Fruit fly (Drosophila melanogaster) whole organism, embryonic: Measurements from ENCODE around the gene dpr20.

ENCODE experiments used
- Bdp1 ChIP-seq: fragments of 200-800 bp; sonication (Bioruptor generic); optimal IDR thresholded peaks from 3 replicates; lab custom pipeline; 2016; ENCODE audit warnings: missing biosample characterization, missing genetic modification characterization
- Bgb ChIP-seq: fragments of 200-800 bp; sonication (Bioruptor generic); IDR thresholded peaks from 2 replicates; pipeline ENCODE4 v1.3.6; 2022; ENCODE audit warnings: missing biosample characterization, missing genetic modification characterization; ENCODE audit not compliant: partially characterized antibody
- BtbVII ChIP-seq: fragments of 200-800 bp; sonication (Bioruptor generic); optimal IDR thresholded peaks from 3 replicates; lab custom pipeline; 2017; ENCODE audit warnings: missing biosample characterization, mild to moderate bottlenecking, missing genetic modification characterization
- CG10366 ChIP-seq: fragments of 200-800 bp; sonication (Bioruptor generic); IDR thresholded peaks from 2 replicates; pipeline ENCODE4 v1.3.6; 2022; ENCODE audit warnings: missing biosample characterization, missing genetic modification characterization
- CG13123 ChIP-seq: fragments of 200-800 bp; sonication (Bioruptor generic); optimal IDR thresholded peaks from 2 replicates; lab custom pipeline; 2016; ENCODE audit warnings: missing biosample characterization, missing genetic modification characterization
- CG14667 ChIP-seq: fragments of 200-800 bp; sonication (Bioruptor generic); IDR thresholded peaks from 2 replicates; pipeline ENCODE4 v1.3.6; 2022; ENCODE audit warnings: missing biosample characterization, missing genetic modification characterization
- CG1529 ChIP-seq: fragments of 200-800 bp; sonication (Bioruptor generic); optimal IDR thresholded peaks from 3 replicates; lab custom pipeline; 2018; ENCODE audit warnings: missing biosample characterization, missing genetic modification characterization
- CG15514 ChIP-seq: fragments of 200-800 bp; sonication (Bioruptor generic); optimal IDR thresholded peaks from 3 replicates; lab custom pipeline; 2017; ENCODE audit warnings: missing biosample characterization, missing genetic modification characterization, mild to moderate bottlenecking, moderate library complexity, missing genetic modification reagents
- CG18476 ChIP-seq: fragments of 200-800 bp; sonication (Bioruptor generic); optimal IDR thresholded peaks from 2 replicates; lab custom pipeline; 2016; ENCODE audit warnings: missing biosample characterization, mild to moderate bottlenecking, missing genetic modification characterization
- CG2116 ChIP-seq: fragments of 200-800 bp; sonication (Bioruptor generic); optimal IDR thresholded peaks from 3 replicates; lab custom pipeline; 2018; ENCODE audit warnings: missing biosample characterization, mild to moderate bottlenecking, missing genetic modification characterization
- CG2199 ChIP-seq: fragments of 200-800 bp; sonication (Bioruptor generic); IDR thresholded peaks from 3 replicates; pipeline ENCODE4 v1.3.6; 2022; ENCODE audit warnings: missing biosample characterization, missing genetic modification characterization
- CG2875 ChIP-seq: fragments of 200-800 bp; sonication (Bioruptor generic); optimal IDR thresholded peaks from 2 replicates; lab custom pipeline; 2017; ENCODE audit warnings: missing biosample characterization, mild to moderate bottlenecking, missing genetic modification characterization, missing genetic modification reagents
- CG33557 ChIP-seq: fragments of 200-800 bp; sonication (Bioruptor generic); optimal IDR thresholded peaks from 2 replicates; lab custom pipeline; 2019; ENCODE audit warnings: missing biosample characterization, mild to moderate bottlenecking, missing genetic modification characterization, moderate library complexity
- CG3726 ChIP-seq: fragments of 200-800 bp; sonication (Bioruptor generic); IDR thresholded peaks from 3 replicates; pipeline ENCODE4, ENCODE4 v1.3.6; 2022; ENCODE audit warnings: missing biosample characterization, missing genetic modification characterization
- CG4404 ChIP-seq: fragments of 200-800 bp; sonication (Bioruptor generic); IDR thresholded peaks from 2 replicates; pipeline ENCODE4 v1.3.6; 2022; ENCODE audit warnings: missing biosample characterization, missing genetic modification characterization
- CG4854 ChIP-seq: fragments of 200-800 bp; sonication (Bioruptor generic); optimal IDR thresholded peaks from 2 replicates; lab custom pipeline; 2016; ENCODE audit warnings: missing biosample characterization, missing genetic modification characterization, inconsistent platforms
- CG7963 ChIP-seq: fragments of 200-800 bp; sonication (Bioruptor generic); IDR thresholded peaks from 3 replicates; pipeline ENCODE4 v1.3.6; 2022; ENCODE audit warnings: missing biosample characterization, missing genetic modification characterization; ENCODE audit not compliant: partially characterized antibody
- CG8290 ChIP-seq, 3 experiments: fragments of 200-800 bp; sonication (Bioruptor generic); optimal IDR thresholded peaks; 2 replicates each; lab custom pipeline; 2016 to 2019; ENCODE audit warnings: missing biosample characterization in 3 of 3, missing genetic modification characterization in 3 of 3, mild to moderate bottlenecking in 2 of 3, moderate library complexity in 1 of 3
- Ets65A ChIP-seq: fragments of 200-800 bp; sonication (Bioruptor generic); peaks from one replicate; lab custom pipeline; 2016; ENCODE audit warnings: missing biosample characterization, missing genetic modification characterization
- Hand ChIP-seq: fragments of 200-800 bp; sonication (Bioruptor generic); optimal IDR thresholded peaks from 2 replicates; lab custom pipeline; 2017; ENCODE audit warnings: mild to moderate bottlenecking, missing biosample characterization, missing genetic modification reagents, missing genetic modification characterization
- Hmx ChIP-seq: fragments of 200-800 bp; sonication (Bioruptor generic); optimal IDR thresholded peaks from 2 replicates; lab custom pipeline; 2016; ENCODE audit warnings: missing biosample characterization, missing genetic modification characterization
- MBD-R2 ChIP-seq: fragments of 200-800 bp; sonication (Bioruptor generic); IDR thresholded peaks from 2 replicates; pipeline ENCODE4 v1.3.6; 2022; ENCODE audit warnings: missing biosample characterization, missing genetic modification characterization
- MTF-1 ChIP-seq: fragments of 200-800 bp; sonication (Bioruptor generic); optimal IDR thresholded peaks from 2 replicates; lab custom pipeline; 2018; ENCODE audit warnings: missing biosample characterization, mild to moderate bottlenecking, missing genetic modification characterization, borderline replicate concordance
- Max ChIP-seq: fragments of 200-800 bp; sonication (Bioruptor generic); optimal IDR thresholded peaks from 2 replicates; lab custom pipeline; 2016; ENCODE audit warnings: missing biosample characterization, mild to moderate bottlenecking, missing genetic modification characterization
- Mes4 ChIP-seq: fragments of 200-800 bp; sonication (Bioruptor generic); optimal IDR thresholded peaks from 2 replicates; lab custom pipeline; 2016; ENCODE audit warnings: missing biosample characterization, missing genetic modification characterization
- NC2β ChIP-seq: fragments of 200-800 bp; sonication (Bioruptor generic); optimal IDR thresholded peaks from 2 replicates; lab custom pipeline; 2016; ENCODE audit warnings: missing biosample characterization, missing genetic modification characterization
- Nf-YB ChIP-seq: fragments of 200-800 bp; sonication (Bioruptor generic); optimal IDR thresholded peaks from 3 replicates; lab custom pipeline; 2019; ENCODE audit warnings: missing biosample characterization, mild to moderate bottlenecking, missing genetic modification characterization, moderate library complexity
- Ptx1 ChIP-seq: fragments of 200-800 bp; sonication (Bioruptor generic); IDR thresholded peaks from 2 replicates; pipeline ENCODE4 v1.3.6; 2022; ENCODE audit warnings: missing biosample characterization, missing genetic modification characterization
- Sin3A ChIP-seq: fragments of >200 bp; optimal IDR thresholded peaks from 2 replicates; lab custom pipeline; 2018
- TFAM ChIP-seq: fragments of 200-800 bp; sonication (Bioruptor generic); optimal IDR thresholded peaks from 2 replicates; lab custom pipeline; 2017; ENCODE audit warnings: missing biosample characterization, missing genetic modification characterization, inconsistent platforms
- Xrp1 ChIP-seq: fragments of 200-800 bp; sonication (Bioruptor generic); IDR thresholded peaks from 2 replicates; pipeline ENCODE4 v1.3.6; 2022; ENCODE audit warnings: missing biosample characterization, missing genetic modification characterization
- abd-A ChIP-seq: fragments of 200-800 bp; sonication (Bioruptor generic); optimal IDR thresholded peaks from 3 replicates; lab custom pipeline; 2019; ENCODE audit warnings: missing biosample characterization, mild to moderate bottlenecking, missing genetic modification characterization, moderate library complexity
- ac ChIP-seq: fragments of 200-800 bp; sonication (Bioruptor generic); optimal IDR thresholded peaks from 3 replicates; lab custom pipeline; 2017; ENCODE audit warnings: missing biosample characterization, mild to moderate bottlenecking, missing genetic modification characterization
- ara ChIP-seq: fragments of 200-800 bp; sonication (Bioruptor generic); IDR thresholded peaks from 2 replicates; pipeline ENCODE4 v1.3.6; 2022; ENCODE audit warnings: missing biosample characterization, missing genetic modification characterization
- ase ChIP-seq: fragments of 200-800 bp; sonication (Bioruptor generic); IDR thresholded peaks from 3 replicates; pipeline ENCODE4 v1.3.6; 2022; ENCODE audit warnings: missing biosample characterization, missing genetic modification characterization
- ash1 ChIP-seq: fragments of 200-800 bp; sonication (Bioruptor generic); optimal IDR thresholded peaks from 2 replicates; lab custom pipeline; 2018; ENCODE audit warnings: missing biosample characterization, mild to moderate bottlenecking, missing genetic modification characterization
- ato ChIP-seq: fragments of 200-800 bp; sonication (Bioruptor generic); IDR thresholded peaks from 2 replicates; pipeline ENCODE4 v1.3.6; 2022; ENCODE audit warnings: missing biosample characterization, missing genetic modification characterization; ENCODE audit not compliant: partially characterized antibody
- caup ChIP-seq: fragments of 200-800 bp; sonication (Bioruptor generic); optimal IDR thresholded peaks from 3 replicates; lab custom pipeline; 2017; ENCODE audit warnings: missing biosample characterization, mild to moderate bottlenecking, missing genetic modification characterization, moderate library complexity; ENCODE audit not compliant: severe bottlenecking
- crc ChIP-seq: fragments of 200-800 bp; sonication (Bioruptor generic); optimal IDR thresholded peaks from 2 replicates; lab custom pipeline; 2016; ENCODE audit warnings: missing biosample characterization, missing genetic modification characterization
- disco-r ChIP-seq: fragments of 200-800 bp; sonication (Bioruptor generic); optimal IDR thresholded peaks from 2 replicates; lab custom pipeline; 2016; ENCODE audit warnings: missing biosample characterization, missing genetic modification characterization
- eve ChIP-seq, 2 experiments: fragments of >200 bp; optimal IDR thresholded peaks; 2 replicates each; lab custom pipeline; 2017; ENCODE audit warnings: missing biosample characterization in 2 of 2, missing genetic modification characterization in 2 of 2
- exex ChIP-seq: fragments of 200-800 bp; sonication (Bioruptor generic); optimal IDR thresholded peaks from 4 replicates; lab custom pipeline; 2018; ENCODE audit warnings: missing biosample characterization, mild to moderate bottlenecking, missing genetic modification characterization, moderate library complexity
- gem ChIP-seq: fragments of 200-800 bp; sonication (Bioruptor generic); optimal IDR thresholded peaks from 2 replicates; lab custom pipeline; 2019; ENCODE audit warnings: missing biosample characterization, mild to moderate bottlenecking, missing genetic modification characterization, moderate library complexity
- grau ChIP-seq: fragments of 200-800 bp; optimal IDR thresholded peaks from 3 replicates; lab custom pipeline; 2019; ENCODE audit warnings: missing biosample characterization, mild to moderate bottlenecking, missing genetic modification characterization, moderate library complexity
- h ChIP-seq: fragments of >200 bp; optimal IDR thresholded peaks from 2 replicates; lab custom pipeline; 2017
- kni ChIP-seq: fragments of 200-800 bp; sonication (Bioruptor generic); optimal IDR thresholded peaks from 3 replicates; lab custom pipeline; 2017; ENCODE audit warnings: mild to moderate bottlenecking, missing biosample characterization, missing genetic modification reagents, missing genetic modification characterization
- luna ChIP-seq: fragments of 200-800 bp; sonication (Bioruptor generic); optimal IDR thresholded peaks from 2 replicates; lab custom pipeline; 2016; ENCODE audit warnings: missing biosample characterization, missing genetic modification characterization
- salm ChIP-seq: fragments of 200-800 bp; sonication (Bioruptor generic); optimal IDR thresholded peaks from 2 replicates; lab custom pipeline; 2018; ENCODE audit warnings: missing biosample characterization, mild to moderate bottlenecking, missing genetic modification characterization
- sd ChIP-seq: fragments of 200-800 bp; sonication (Bioruptor generic); optimal IDR thresholded peaks from 3 replicates; lab custom pipeline; 2018; ENCODE audit warnings: missing biosample characterization, mild to moderate bottlenecking, missing genetic modification characterization, moderate library complexity
- tin ChIP-seq: fragments of 200-800 bp; sonication (Bioruptor generic); optimal IDR thresholded peaks from 3 replicates; lab custom pipeline; 2016; ENCODE audit warnings: missing biosample characterization, missing genetic modification characterization
- unc-4 ChIP-seq: fragments of 200-800 bp; sonication (Bioruptor generic); IDR thresholded peaks from 2 replicates; pipeline ENCODE4 v1.3.6; 2022; ENCODE audit warnings: missing biosample characterization, missing genetic modification characterization; ENCODE audit not compliant: partially characterized antibody
- vvl ChIP-seq: fragments of 200-800 bp; sonication (Bioruptor generic); IDR thresholded peaks from 2 replicates; pipeline ENCODE4 v1.3.6; 2022; ENCODE audit warnings: missing biosample characterization, missing genetic modification characterization

dpr20 gene

dm6 chr3L:871713-872112 lies 14.7 kb upstream of the dpr20 start, which contains the start of gene Usp10 (continued):
- TF ChIP-seq MBD-R2 (GFP tag; lab: Robert Waterston, UW) (peak; percentile 82), Mes4 (no peak), Hmx (GFP tag; lab: Kevin White, UChicago) (no peak), disco-r (GFP tag; lab: Kevin White, UChicago) (no peak), CG14667 (GFP tag; lab: Robert Waterston, UW) (no peak), CG2116 (GFP tag; lab: Kevin White, UChicago) (peak; percentile 88), Hand (GFP tag; lab: Kevin White, UChicago) (no peak), Xrp1 (GFP tag; lab: Robert Waterston, UW) (no peak), CG13123 (GFP tag; lab: Kevin White, UChicago) (no peak), ase (GFP tag; lab: Robert Waterston, UW) (no peak), ara (no peak), gem (no peak), exex (no peak), eve (GFP tag; optimal IDR thresholded peaks at IDR 0.05; lab: Kevin White, UChicago) (no peak), Sin3A (lab: Kevin White, UChicago) (peak; percentile 56), CG15514 (GFP tag; lab: Kevin White, UChicago) (peak; percentile 50), ash1 (no peak), CG2199 (GFP tag; lab: Robert Waterston, UW) (no peak), Nf-YB (no peak), CG7963 (GFP tag; lab: Robert Waterston, UW) (peak; percentile 73), ac (no peak), CG4854 (GFP tag; lab: Kevin White, UChicago) (no peak), NC2β (GFP tag; lab: Kevin White, UChicago) (peak; percentile 26), CG10366 (GFP tag; lab: Robert Waterston, UW) (no peak), Bgb (GFP tag; lab: Robert Waterston, UW) (peak; percentile 82), luna (GFP tag; lab: Kevin White, UChicago) (no peak), Bdp1 (GFP tag; lab: Kevin White, UChicago) (no peak), CG18476 (GFP tag; lab: Kevin White, UChicago) (no peak), CG4404 (GFP tag; lab: Robert Waterston, UW) (no peak), abd-A (tag; lab: Kevin White, UChicago) (no peak), salm (no peak), CG3726 (no peak), CG33557 (GFP tag; lab: Kevin White, UChicago) (no peak), CG8290 (GFP tag; optimal IDR thresholded peaks at IDR 0.05; lab: Kevin White, UChicago) (no peak), CG8290 (tag; optimal IDR thresholded peaks at IDR 0.05; lab: Kevin White, UChicago) (peak in 1 of 2 experiments; percentile 47), Ptx1 (no peak), grau (tag; lab: Kevin White, UChicago) (no peak), crc (no peak), caup (GFP tag; lab: Kevin White, UChicago) (no peak), Max (GFP tag; lab: Kevin White, UChicago) (no peak), vvl (GFP tag; lab: Robert Waterston, UW) (no peak), unc-4 (GFP tag; lab: Robert Waterston, UW) (peak; percentile 74), kni (GFP tag; lab: Kevin White, UChicago) (no peak), tin (GFP tag; lab: Kevin White, UChicago) (no peak), TFAM (GFP tag; lab: Kevin White, UChicago) (no peak), h (lab: Kevin White, UChicago) (no peak), BtbVII (GFP tag; lab: Kevin White, UChicago) (no peak), Ets65A (GFP tag; lab: Kevin White, UChicago) (no peak), CG1529 (no peak), ato (GFP tag; lab: Robert Waterston, UW) (peak; percentile 82), sd (tag; lab: Kevin White, UChicago) (no peak), CG2875 (GFP tag; lab: Kevin White, UChicago) (no peak), MTF-1 (no peak)
